Worm (Caenorhabditis elegans) whole organism, mixed stage, embryonic: ENCODE data around the gene ZC132.3.
"Not testable (repeated sequence)": the region's sequence is repeated elsewhere in the genome, so short reads cannot be mapped to it uniquely, and the experiment has no call there.

ENCODE experiments used
- bed-3 ChIP-seq: fragments of 200-800 bp; sonication (Bioruptor generic); optimal IDR thresholded peaks from 3 replicates; lab custom pipeline; 2018; ENCODE audit warnings: mild to moderate bottlenecking, missing genetic modification characterization, moderate library complexity, missing compliant biosample characterization
- blmp-1 ChIP-seq: fragments of 150-350 bp; optimal IDR thresholded peaks from 2 replicates; lab custom pipeline; 2014; ENCODE audit warnings: missing biosample characterization, missing genetic modification characterization
- ceh-39 ChIP-seq: fragments of 150-350 bp; optimal IDR thresholded peaks from 2 replicates; lab custom pipeline; 2014; ENCODE audit warnings: missing biosample characterization, missing genetic modification characterization
- ceh-43 ChIP-seq: fragments of 200-800 bp; sonication (Bioruptor generic); optimal IDR thresholded peaks from 2 replicates; lab custom pipeline; 2018; ENCODE audit warnings: mild to moderate bottlenecking, missing genetic modification characterization, moderate library complexity, missing compliant biosample characterization
- ces-1 ChIP-seq: fragments of 150-350 bp; optimal IDR thresholded peaks from 2 replicates; lab custom pipeline; 2014; ENCODE audit warnings: missing biosample characterization, missing genetic modification reagents, missing genetic modification characterization
- cnd-1 ChIP-seq: fragments of 200-800 bp; sonication (Bioruptor generic); optimal IDR thresholded peaks from 2 replicates; lab custom pipeline; 2018; ENCODE audit warnings: mild to moderate bottlenecking, missing genetic modification characterization, missing compliant biosample characterization
- drap-1 ChIP-seq: fragments of 200-800 bp; sonication (Bioruptor generic); optimal IDR thresholded peaks from 3 replicates; lab custom pipeline; 2018; ENCODE audit warnings: mild to moderate bottlenecking, missing genetic modification characterization, missing compliant biosample characterization
- elt-1 ChIP-seq: sonication (generic microtip); optimal IDR thresholded peaks from 2 replicates; lab custom pipeline; 2017; ENCODE audit warnings: missing genetic modification characterization, mild to moderate bottlenecking, missing compliant biosample characterization, antibody characterized with exemption, moderate library complexity, borderline replicate concordance; ENCODE audit not compliant: insufficient read depth
- elt-3 ChIP-seq: fragments of 150-350 bp; optimal IDR thresholded peaks from 2 replicates; lab custom pipeline; 2014; ENCODE audit warnings: missing biosample characterization, missing genetic modification characterization
- flh-1 ChIP-seq: fragments of 200-800 bp; sonication (Bioruptor generic); optimal IDR thresholded peaks from 2 replicates; lab custom pipeline; 2018; ENCODE audit warnings: mild to moderate bottlenecking, missing genetic modification characterization, moderate library complexity, missing compliant biosample characterization
- ham-2 ChIP-seq: fragments of 200-800 bp; sonication (Bioruptor generic); optimal IDR thresholded peaks from 2 replicates; lab custom pipeline; 2018; ENCODE audit warnings: mild to moderate bottlenecking, missing genetic modification characterization, missing compliant biosample characterization
- hlh-1 ChIP-seq: fragments of 150-350 bp; optimal IDR thresholded peaks from 2 replicates; lab custom pipeline; 2014; ENCODE audit warnings: missing biosample characterization, missing genetic modification reagents, missing genetic modification characterization
- lin-32 ChIP-seq: fragments of 200-800 bp; sonication (Bioruptor generic); optimal IDR thresholded peaks from 2 replicates; lab custom pipeline; 2018; ENCODE audit warnings: mild to moderate bottlenecking, missing genetic modification characterization, missing compliant biosample characterization
- lsy-2 ChIP-seq: fragments of 150-350 bp; optimal IDR thresholded peaks from 2 replicates; lab custom pipeline; 2014; ENCODE audit warnings: missing biosample characterization, missing genetic modification characterization
- mab-5 ChIP-seq: fragments of 150-350 bp; optimal IDR thresholded peaks from 2 replicates; lab custom pipeline; 2014; ENCODE audit warnings: missing biosample characterization, missing genetic modification characterization
- mls-2 ChIP-seq: sonication (generic microtip); optimal IDR thresholded peaks from 2 replicates; lab custom pipeline; 2016; ENCODE audit warnings: mild to moderate bottlenecking, missing genetic modification characterization, moderate library complexity, missing compliant biosample characterization
- nhr-12 ChIP-seq: fragments of 150-350 bp; optimal IDR thresholded peaks from 2 replicates; lab custom pipeline; 2014; ENCODE audit warnings: missing biosample characterization, missing genetic modification characterization
- nhr-2 ChIP-seq: fragments of 150-350 bp; optimal IDR thresholded peaks from 2 replicates; lab custom pipeline; 2014; ENCODE audit warnings: missing biosample characterization, missing genetic modification characterization
- nhr-237 ChIP-seq: fragments of 150-350 bp; optimal IDR thresholded peaks from 2 replicates; lab custom pipeline; 2014; ENCODE audit warnings: missing biosample characterization, missing genetic modification characterization
- nhr-28 ChIP-seq: fragments of 150-350 bp; optimal IDR thresholded peaks from 2 replicates; lab custom pipeline; 2014; ENCODE audit warnings: missing biosample characterization, missing genetic modification characterization
- nhr-76 ChIP-seq: sonication (generic microtip); optimal IDR thresholded peaks from 2 replicates; lab custom pipeline; 2017; ENCODE audit warnings: missing biosample characterization, missing genetic modification characterization
- pha-4 ChIP-seq: fragments of 150-350 bp; optimal IDR thresholded peaks from 2 replicates; lab custom pipeline; 2018; ENCODE audit warnings: missing biosample characterization, missing genetic modification reagents, missing genetic modification characterization
- sem-2 ChIP-seq: fragments of 200-800 bp; sonication (Bioruptor generic); optimal IDR thresholded peaks from 2 replicates; lab custom pipeline; 2018; ENCODE audit warnings: mild to moderate bottlenecking, missing genetic modification characterization, missing compliant biosample characterization
- snpc-4 ChIP-seq: fragments of 150-350 bp; optimal IDR thresholded peaks from 2 replicates; lab custom pipeline; 2014; ENCODE audit warnings: missing biosample characterization, missing genetic modification characterization
- tbx-8 ChIP-seq: fragments of 200-800 bp; sonication (Bioruptor generic); optimal IDR thresholded peaks from 2 replicates; lab custom pipeline; 2018; ENCODE audit warnings: mild to moderate bottlenecking, missing genetic modification characterization, moderate library complexity, missing compliant biosample characterization
- unc-120 ChIP-seq: sonication (generic microtip); optimal IDR thresholded peaks from 2 replicates; lab custom pipeline; 2017; ENCODE audit warnings: missing genetic modification characterization, missing compliant biosample characterization; ENCODE audit not compliant: poor library complexity, severe bottlenecking
- unc-39 ChIP-seq: fragments of 150-350 bp; optimal IDR thresholded peaks from 2 replicates; lab custom pipeline; 2014; ENCODE audit warnings: missing biosample characterization, missing genetic modification characterization
- unc-62 ChIP-seq: fragments of 150-350 bp; optimal IDR thresholded peaks from 2 replicates; lab custom pipeline; 2014; ENCODE audit warnings: missing biosample characterization, missing genetic modification reagents, missing genetic modification characterization
- zip-8 ChIP-seq: fragments of 150-350 bp; optimal IDR thresholded peaks from 2 replicates; lab custom pipeline; 2014; ENCODE audit warnings: missing biosample characterization, missing genetic modification characterization

Gene ZC132.3

ce11 chrV:4336462-4336861, 36.8 kb upstream of the ZC132.3 start, which contains the start of gene irld-1:
Gene irld-1 (plus strand): TSS chrV:4336762.
- TF ChIP-seq zip-8, mls-2, snpc-4 (tag; lab: Kevin White, UChicago): not testable (repeated sequence)

ce11 chrV:4332450-4332849, 32.8 kb upstream of the ZC132.3 start, which contains the start of gene oac-12:
Gene oac-12 (minus strand): TSS chrV:4332550.
- TF ChIP-seq ham-2 (GFP tag; lab: Kevin White, UChicago) (no peak), ceh-43 (no peak), elt-3 (tag; lab: Kevin White, UChicago) (no peak), snpc-4 (tag; lab: Kevin White, UChicago) (no peak)

- no peak for TF ChIP-seq mls-2 (tag; lab: Kevin White, UChicago)
- peak; percentile 95 for TF ChIP-seq zip-8 (tag; lab: Kevin White, UChicago)
Measured at ce11 chrV:4330820-4331219, 31.2 kb upstream of the ZC132.3 start.

ce11 chrV:4326841-4327240, 27.2 kb upstream of the ZC132.3 start, which contains the start of gene D2063.1:
Gene D2063.1 (plus strand): TSS chrV:4327121.
- no peak for TF ChIP-seq pha-4 (tag; lab: Kevin White, UChicago)
- TF ChIP-seq lin-32 (GFP tag; lab: Kevin White, UChicago): no peak
- TF ChIP-seq hlh-1 (tag; lab: Kevin White, UChicago): peak; percentile 61

ce11 chrV:4325415-4325814, 25.8 kb upstream of the ZC132.3 start, which contains the start of gene nhr-125:
Gene nhr-125 (minus strand): TSS chrV:4325515.
- TF ChIP-seq unc-62 (GFP tag; lab: Kevin White, UChicago): no peak
- TF ChIP-seq sem-2 (GFP tag; lab: Kevin White, UChicago): no peak
- no peak for TF ChIP-seq snpc-4 (tag; lab: Kevin White, UChicago)
- TF ChIP-seq ham-2 (GFP tag; lab: Kevin White, UChicago): no peak

ce11 chrV:4322706-4323105, 23.1 kb upstream of the ZC132.3 start, which contains the start of gene R02D1.2:
Gene R02D1.2 (minus strand): TSS chrV:4322806.
- no peak for TF ChIP-seq cnd-1 (tag; lab: Kevin White, UChicago)
- no peak for TF ChIP-seq nhr-237 (tag; lab: Kevin White, UChicago)
- no peak for TF ChIP-seq nhr-12 (tag; lab: Kevin White, UChicago)
- TF ChIP-seq lsy-2 (tag; lab: Kevin White, UChicago): no peak
- no peak for TF ChIP-seq ceh-39

- TF ChIP-seq snpc-4 (tag; lab: Kevin White, UChicago) (no peak), ceh-43 (no peak), zip-8 (tag; lab: Kevin White, UChicago) (no peak), nhr-28 (tag; lab: Kevin White, UChicago) (no peak), elt-1 (tag; lab: Kevin White, UChicago) (no peak), ces-1 (GFP tag; lab: Kevin White, UChicago) (no peak), unc-39 (no peak), nhr-2 (tag; lab: Kevin White, UChicago) (no peak), mab-5 (tag; lab: Kevin White, UChicago) (no peak), flh-1 (no peak), nhr-76 (no peak)
- TF ChIP-seq, all 35 proteins: peak for 0
Measured at ce11 chrV:4319867-4320266, 20.2 kb upstream of the ZC132.3 start, which contains the start of gene ZC132.9. Gene ZC132.9 (minus strand): TSS chrV:4319967.

ce11 chrV:4315057-4315456, 15.4 kb upstream of the ZC132.3 start, which contains the start of gene srh-192:
Gene srh-192 (minus strand): TSS chrV:4315157.
- no peak for TF ChIP-seq lsy-2 (tag; lab: Kevin White, UChicago)
- no peak for TF ChIP-seq mab-5 (tag; lab: Kevin White, UChicago)
- TF ChIP-seq drap-1 (GFP tag; lab: Kevin White, UChicago): no peak
- no peak for TF ChIP-seq blmp-1 (tag; lab: Kevin White, UChicago)
- TF ChIP-seq sem-2 (GFP tag; lab: Kevin White, UChicago): no peak
- TF ChIP-seq tbx-8: no peak
- no peak for TF ChIP-seq nhr-12 (tag; lab: Kevin White, UChicago)
- no peak for TF ChIP-seq bed-3
- no peak for TF ChIP-seq unc-120 (tag; lab: Kevin White, UChicago)
